Worm (Caenorhabditis elegans) whole organism, late embryonic: ENCODE data around the gene epi-1.

ENCODE experiments used
- C08G9.2 ChIP-seq: sonication (generic microtip); optimal IDR thresholded peaks from 2 replicates; lab custom pipeline; 2016; ENCODE audit warnings: mild to moderate bottlenecking, missing genetic modification characterization, moderate library complexity, missing compliant biosample characterization
- F13H6.1 ChIP-seq: sonication (generic microtip); optimal IDR thresholded peaks from 2 replicates; lab custom pipeline; 2016; ENCODE audit warnings: missing genetic modification characterization, missing compliant biosample characterization
- K02D7.2 ChIP-seq: sonication (generic microtip); optimal IDR thresholded peaks from 2 replicates; lab custom pipeline; 2017; ENCODE audit warnings: mild to moderate bottlenecking, missing genetic modification characterization, missing compliant biosample characterization
- T23F11.4 ChIP-seq: fragments of 200-800 bp; sonication (Bioruptor generic); optimal IDR thresholded peaks from 2 replicates; lab custom pipeline; 2018; ENCODE audit warnings: mild to moderate bottlenecking, missing genetic modification characterization, missing compliant biosample characterization
- Y22D7AL.16 ChIP-seq: sonication (generic microtip); optimal IDR thresholded peaks from 2 replicates; lab custom pipeline; 2016; ENCODE audit warnings: missing genetic modification characterization, missing compliant biosample characterization
- ahr-1 ChIP-seq: sonication (generic microtip); optimal IDR thresholded peaks from 2 replicates; lab custom pipeline; 2016; ENCODE audit warnings: missing genetic modification characterization, missing compliant biosample characterization
- ama-1 ChIP-seq: fragments of 150-350 bp; optimal IDR thresholded peaks from 2 replicates; lab custom pipeline; 2014
- ceh-18 ChIP-seq: sonication (generic microtip); optimal IDR thresholded peaks from 2 replicates; lab custom pipeline; 2016; ENCODE audit warnings: missing genetic modification characterization, missing compliant biosample characterization
- ceh-2 ChIP-seq: sonication (generic microtip); optimal IDR thresholded peaks from 2 replicates; lab custom pipeline; 2016; ENCODE audit warnings: missing genotype, missing genetic modification characterization, missing compliant biosample characterization
- ceh-22 ChIP-seq: sonication (generic microtip); optimal IDR thresholded peaks from 2 replicates; lab custom pipeline; 2017; ENCODE audit warnings: missing biosample characterization, missing genetic modification characterization
- ceh-24 ChIP-seq: sonication (generic microtip); optimal IDR thresholded peaks from 2 replicates; lab custom pipeline; 2016; ENCODE audit warnings: mild to moderate bottlenecking, missing genetic modification characterization, missing compliant biosample characterization
- ceh-30 ChIP-seq: fragments of 150-350 bp; optimal IDR thresholded peaks from 2 replicates; lab custom pipeline; 2014; ENCODE audit warnings: missing biosample characterization, missing genetic modification characterization
- ceh-45 ChIP-seq: fragments of 200-800 bp; sonication (Bioruptor generic); IDR thresholded peaks from 2 replicates; pipeline ENCODE4 v1.3.6; 2022; ENCODE audit warnings: missing genetic modification reagents, missing genetic modification characterization, missing compliant biosample characterization
- che-1 ChIP-seq: sonication (generic microtip); optimal IDR thresholded peaks from 2 replicates; lab custom pipeline; 2016; ENCODE audit warnings: mild to moderate bottlenecking, missing genetic modification characterization, missing compliant biosample characterization
- dmd-4 ChIP-seq: sonication (generic microtip); optimal IDR thresholded peaks from 2 replicates; lab custom pipeline; 2016; ENCODE audit warnings: borderline replicate concordance, missing genetic modification characterization, missing compliant biosample characterization
- dve-1 ChIP-seq: sonication (generic microtip); optimal IDR thresholded peaks from 2 replicates; lab custom pipeline; 2017; ENCODE audit warnings: antibody characterized with exemption, mild to moderate bottlenecking, missing genetic modification characterization, missing compliant biosample characterization
- elt-2 ChIP-seq: sonication (generic microtip); optimal IDR thresholded peaks from 2 replicates; lab custom pipeline; 2016; ENCODE audit warnings: missing genetic modification reagents, missing genetic modification characterization, missing compliant biosample characterization
- elt-4 ChIP-seq: sonication (generic microtip); optimal IDR thresholded peaks from 2 replicates; lab custom pipeline; 2016; ENCODE audit warnings: missing genetic modification characterization, missing compliant biosample characterization
- eyg-1 ChIP-seq: sonication (generic microtip); optimal IDR thresholded peaks from 2 replicates; lab custom pipeline; 2016; ENCODE audit warnings: missing genotype, missing genetic modification characterization, missing compliant biosample characterization
- fax-1 ChIP-seq: sonication (generic microtip); optimal IDR thresholded peaks from 2 replicates; lab custom pipeline; 2016; ENCODE audit warnings: missing genotype, missing genetic modification characterization, missing compliant biosample characterization
- fkh-6 ChIP-seq: sonication (generic microtip); optimal IDR thresholded peaks from 2 replicates; lab custom pipeline; 2016; ENCODE audit warnings: missing genetic modification characterization, missing compliant biosample characterization
- gmeb-2 ChIP-seq: sonication (generic microtip); optimal IDR thresholded peaks from 2 replicates; lab custom pipeline; 2016; ENCODE audit warnings: missing genetic modification characterization, inconsistent platforms, missing compliant biosample characterization
- hlh-13 ChIP-seq: fragments of 200-800 bp; sonication (Bioruptor generic); optimal IDR thresholded peaks from 2 replicates; lab custom pipeline; 2018; ENCODE audit warnings: mild to moderate bottlenecking, missing genetic modification characterization, missing compliant biosample characterization
- hlh-30 ChIP-seq: sonication (generic microtip); optimal IDR thresholded peaks from 2 replicates; lab custom pipeline; 2017; ENCODE audit warnings: antibody characterized with exemption, missing genetic modification characterization, missing compliant biosample characterization; ENCODE audit not compliant: insufficient read depth
- hlh-6 ChIP-seq: sonication (generic microtip); optimal IDR thresholded peaks from 2 replicates; lab custom pipeline; 2016; ENCODE audit warnings: missing genotype, missing genetic modification characterization, missing compliant biosample characterization
- lim-6 ChIP-seq: sonication (generic microtip); optimal IDR thresholded peaks from 2 replicates; lab custom pipeline; 2016; ENCODE audit warnings: missing genetic modification characterization, missing compliant biosample characterization
- madf-2 ChIP-seq: sonication (generic microtip); optimal IDR thresholded peaks from 2 replicates; lab custom pipeline; 2017; ENCODE audit warnings: missing genetic modification characterization, missing compliant biosample characterization
- nhr-11 ChIP-seq: fragments of 150-350 bp; optimal IDR thresholded peaks from 2 replicates; lab custom pipeline; 2014; ENCODE audit warnings: missing biosample characterization, missing genetic modification characterization
- nhr-232 ChIP-seq: sonication (generic microtip); optimal IDR thresholded peaks from 2 replicates; lab custom pipeline; 2016; ENCODE audit warnings: missing genetic modification characterization, missing compliant biosample characterization
- npax-4 ChIP-seq: sonication (generic microtip); optimal IDR thresholded peaks from 2 replicates; lab custom pipeline; 2016; ENCODE audit warnings: missing genetic modification characterization, missing compliant biosample characterization
- odd-2 ChIP-seq: sonication (generic microtip); optimal IDR thresholded peaks from 2 replicates; lab custom pipeline; 2017; ENCODE audit warnings: antibody characterized with exemption, mild to moderate bottlenecking, missing genetic modification characterization, missing compliant biosample characterization
- pat-9 ChIP-seq: fragments of 200-800 bp; sonication (Bioruptor generic); optimal IDR thresholded peaks from 2 replicates; lab custom pipeline; 2018; ENCODE audit warnings: mild to moderate bottlenecking, missing genetic modification characterization, moderate library complexity, missing compliant biosample characterization
- pax-1 ChIP-seq: fragments of 150-350 bp; optimal IDR thresholded peaks from 2 replicates; lab custom pipeline; 2014; ENCODE audit warnings: missing biosample characterization, missing genetic modification characterization
- pha-2 ChIP-seq: sonication (generic microtip); optimal IDR thresholded peaks from 2 replicates; lab custom pipeline; 2017; ENCODE audit warnings: mild to moderate bottlenecking, missing genetic modification characterization, missing compliant biosample characterization
- pros-1 ChIP-seq: fragments of 150-350 bp; optimal IDR thresholded peaks from 2 replicates; lab custom pipeline; 2014; ENCODE audit warnings: missing biosample characterization, missing genetic modification reagents, missing genetic modification characterization
- sox-4 ChIP-seq: sonication (generic microtip); optimal IDR thresholded peaks from 2 replicates; lab custom pipeline; 2017; ENCODE audit warnings: mild to moderate bottlenecking, missing genetic modification characterization, inconsistent platforms, missing compliant biosample characterization
- syd-9 ChIP-seq: sonication (generic microtip); optimal IDR thresholded peaks from 2 replicates; lab custom pipeline; 2016; ENCODE audit warnings: mild to moderate bottlenecking, missing genetic modification characterization, moderate library complexity, missing compliant biosample characterization
- unc-86 ChIP-seq: sonication (generic microtip); optimal IDR thresholded peaks from 2 replicates; lab custom pipeline; 2016; ENCODE audit warnings: missing genetic modification characterization, missing compliant biosample characterization
- zip-5 ChIP-seq: sonication (generic microtip); optimal IDR thresholded peaks from 2 replicates; lab custom pipeline; 2016; ENCODE audit warnings: missing genetic modification characterization, missing compliant biosample characterization
- ztf-16 ChIP-seq: sonication (generic microtip); optimal IDR thresholded peaks from 2 replicates; lab custom pipeline; 2017; ENCODE audit warnings: missing genetic modification characterization, missing compliant biosample characterization

Gene epi-1

ce11 chrIV:10699660-10700059, 33.0 kb downstream of the epi-1 start, which contains the start of gene R102.11:
Gene R102.11 (minus strand): TSS chrIV:10699760.
- no peak for TF ChIP-seq elt-2 (tag; lab: Kevin White, UChicago)
- no peak for TF ChIP-seq ceh-18 (tag; lab: Kevin White, UChicago)
- no peak for TF ChIP-seq unc-86 (tag; lab: Kevin White, UChicago)
- TF ChIP-seq dmd-4 (tag; lab: Kevin White, UChicago): no peak
- no peak for TF ChIP-seq hlh-30 (tag; lab: Kevin White, UChicago)
- no peak for TF ChIP-seq nhr-11 (tag; lab: Kevin White, UChicago)
- no peak for TF ChIP-seq Y22D7AL.16 (tag; lab: Kevin White, UChicago)
- TF ChIP-seq ahr-1 (tag; lab: Kevin White, UChicago): no peak
- TF ChIP-seq dve-1: no peak
- TF ChIP-seq eyg-1 (tag; lab: Kevin White, UChicago): no peak
- no peak for TF ChIP-seq fkh-6 (tag; lab: Kevin White, UChicago)
- no peak for TF ChIP-seq hlh-13 (GFP tag; lab: Kevin White, UChicago)
- no peak for TF ChIP-seq ceh-2 (tag; lab: Kevin White, UChicago)
- TF ChIP-seq ceh-45 (GFP tag; lab: Robert Waterston, UW): no peak
- TF ChIP-seq madf-2: no peak
- no peak for TF ChIP-seq ceh-30
- TF ChIP-seq pax-1: no peak
- no peak for TF ChIP-seq lim-6 (tag; lab: Kevin White, UChicago)
- TF ChIP-seq, all 69 proteins: peak for 0

- TF ChIP-seq pha-2 (tag; lab: Kevin White, UChicago) (no peak), F13H6.1 (tag; lab: Kevin White, UChicago) (no peak), nhr-11 (tag; lab: Kevin White, UChicago) (no peak), ceh-24 (tag; lab: Kevin White, UChicago) (no peak), sox-4 (tag; lab: Kevin White, UChicago) (no peak), C08G9.2 (tag; lab: Kevin White, UChicago) (no peak), gmeb-2 (tag; lab: Kevin White, UChicago) (no peak), unc-86 (tag; lab: Kevin White, UChicago) (no peak), npax-4 (tag; lab: Kevin White, UChicago) (no peak), K02D7.2 (tag; lab: Kevin White, UChicago) (no peak), ama-1 (lab: Kevin White, UChicago) (no peak)
These were observed 35.3 kb downstream of the epi-1 start for ce11 chrIV:10701866-10702458.

ce11 chrIV:10705176-10705575, 38.6 kb downstream of the epi-1 start, which contains the start of gene R102.10:
Gene R102.10 (plus strand): TSS chrIV:10705476.
- no peak for TF ChIP-seq fax-1
- no peak for TF ChIP-seq ceh-22
- TF ChIP-seq che-1 (tag; lab: Kevin White, UChicago): no peak
- no peak for TF ChIP-seq odd-2 (tag; lab: Kevin White, UChicago)
- TF ChIP-seq pat-9 (tag; lab: Kevin White, UChicago): no peak

- TF ChIP-seq T23F11.4 (GFP tag; lab: Kevin White, UChicago) (no peak), pros-1 (no peak), elt-4 (tag; lab: Kevin White, UChicago) (no peak), ztf-16 (tag; lab: Kevin White, UChicago) (no peak), nhr-232 (tag; lab: Kevin White, UChicago) (no peak), madf-2 (no peak), hlh-6 (tag; lab: Kevin White, UChicago) (no peak), syd-9 (tag; lab: Kevin White, UChicago) (no peak), zip-5 (no peak), npax-4 (tag; lab: Kevin White, UChicago) (no peak), ceh-30 (no peak), ceh-45 (GFP tag; lab: Robert Waterston, UW) (no peak), unc-86 (tag; lab: Kevin White, UChicago) (no peak)
These were observed 39.5 kb downstream of the epi-1 start, which contains the start of gene R102.6 for ce11 chrIV:10706090-10706489. Gene R102.6 (minus strand): TSS chrIV:10706190.
